Worm (Caenorhabditis elegans): ENCODE measurements around the gene mans-4.

DNA sequence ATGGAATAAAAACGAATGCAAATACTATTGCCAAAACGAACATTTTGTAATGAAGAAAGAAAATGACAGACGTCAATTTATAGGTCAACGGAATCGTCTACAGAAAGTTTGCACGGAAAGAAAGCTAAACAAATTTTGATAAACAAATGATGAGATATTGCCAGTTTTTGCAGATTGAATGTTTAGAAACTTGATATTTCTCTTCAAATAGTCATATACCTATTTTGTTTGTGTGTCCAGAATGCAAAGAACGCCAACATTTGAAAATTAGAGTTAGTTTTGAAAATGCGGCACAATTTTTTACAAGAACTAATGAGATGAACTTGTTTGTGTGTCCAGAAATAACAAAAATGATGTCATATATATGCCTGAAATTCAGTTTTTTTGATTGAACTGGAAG is 33.1 kb downstream of the mans-4 start, which contains the start of gene Y73F4A.1:
- no peak for TF ChIP-seq ama-1 (optimal IDR thresholded peaks at IDR 0.05)
- no peak for TF ChIP-seq snpc-4 (tag; optimal IDR thresholded peaks at IDR 0.05)
- no peak for TF ChIP-seq ztf-1 (GFP tag; conservative IDR thresholded peaks at IDR 0.05)
- TF ChIP-seq mbf-1 (tag; optimal IDR thresholded peaks at IDR 0.05): no peak
- TF ChIP-seq blmp-1 (tag; optimal IDR thresholded peaks at IDR 0.05; ENCODE audit: insufficient read depth): no peak
- TF ChIP-seq peb-1 (tag; optimal IDR thresholded peaks at IDR 0.05): no peak
- TF ChIP-seq ceh-82 (tag; optimal IDR thresholded peaks at IDR 0.05): no peak
- no peak for TF ChIP-seq elt-1 (tag; optimal IDR thresholded peaks at IDR 0.05)
- no peak for TF ChIP-seq unc-39 (tag; optimal IDR thresholded peaks at IDR 0.05)
- TF ChIP-seq nhr-237 (tag; optimal IDR thresholded peaks at IDR 0.05): no peak
- TF ChIP-seq lsy-2 (tag; optimal IDR thresholded peaks at IDR 0.05): no peak
- TF ChIP-seq ztf-11 (tag; optimal IDR thresholded peaks at IDR 0.05): no peak
- TF ChIP-seq nhr-6 (tag; optimal IDR thresholded peaks at IDR 0.05): no peak
- TF ChIP-seq nhr-77 (tag; optimal IDR thresholded peaks at IDR 0.05): no peak

Data from whole organism, L2 larva.